Fruit fly (Drosophila melanogaster): ENCODE data around the gene Pex23.
A peak's percentile ranks its signal among the peaks of the same experiment; 100 is the strongest.

Gene Pex23

dm6 chr3L:20276615-20277014, 25.3 kb downstream of the Pex23 start (continued):
- TF ChIP-seq corto (GFP tag; optimal IDR thresholded peaks at IDR 0.05) = no peak
- TF ChIP-seq Pdp1 (GFP tag; optimal IDR thresholded peaks at IDR 0.05) = peak in 1 of 2 experiments; percentile 49
- TF ChIP-seq wek (GFP tag; optimal IDR thresholded peaks at IDR 0.05) = no peak
- no peak for TF ChIP-seq kni (GFP tag; optimal IDR thresholded peaks at IDR 0.05)
- no peak for TF ChIP-seq Adf1 (GFP tag; IDR thresholded peaks at IDR 0.05)
- TF ChIP-seq CG34376 (GFP tag; optimal IDR thresholded peaks at IDR 0.05) = no peak
- TF ChIP-seq CG10654 (GFP tag; optimal IDR thresholded peaks at IDR 0.05) = no peak
- TF ChIP-seq btn (GFP tag; optimal IDR thresholded peaks at IDR 0.05) = peak; percentile 18
- no peak for TF ChIP-seq vnd (GFP tag; IDR thresholded peaks at IDR 0.05; ENCODE audit: partially characterized antibody)
- TF ChIP-seq z (GFP tag; IDR thresholded peaks at IDR 0.05) = no peak
- TF ChIP-seq aop (GFP tag; IDR thresholded peaks at IDR 0.05) = no peak
- TF ChIP-seq ken (GFP tag; IDR thresholded peaks at IDR 0.05) = no peak
- TF ChIP-seq pita (GFP tag; optimal IDR thresholded peaks at IDR 0.05) = no peak
- peak; percentile 45 for TF ChIP-seq BtbVII (GFP tag; optimal IDR thresholded peaks at IDR 0.05)
- TF ChIP-seq CG31224 (GFP tag; IDR thresholded peaks at IDR 0.05) = no peak
- no peak for TF ChIP-seq ato (GFP tag; IDR thresholded peaks at IDR 0.05; ENCODE audit: partially characterized antibody)
- peak; percentile 37 for TF ChIP-seq CG18476 (GFP tag; optimal IDR thresholded peaks at IDR 0.05)
- peak; percentile 16; the same call in 1 of the 2 replicates for TF ChIP-seq E2f1 (GFP tag; IDR thresholded peaks at IDR 0.05)
- TF ChIP-seq cwo (GFP tag; optimal IDR thresholded peaks at IDR 0.05) = peak; percentile 63
- TF ChIP-seq CG12391 (tag; optimal IDR thresholded peaks at IDR 0.05) = peak; percentile 52
- TF ChIP-seq CG10147 (GFP tag; optimal IDR thresholded peaks at IDR 0.05) = peak; percentile 7
- no peak for TF ChIP-seq CG1647 (GFP tag; optimal IDR thresholded peaks at IDR 0.05)
- no peak for TF ChIP-seq oc (tag; optimal IDR thresholded peaks at IDR 0.05)
- no peak for TF ChIP-seq Hr39 (optimal IDR thresholded peaks at IDR 0.05)
- no peak for TF ChIP-seq CG9876 (GFP tag; optimal IDR thresholded peaks at IDR 0.05)
- TF ChIP-seq insv (GFP tag; optimal IDR thresholded peaks at IDR 0.05) = no peak
- TF ChIP-seq Blimp-1 (GFP tag; optimal IDR thresholded peaks at IDR 0.05) = peak; percentile 44
- TF ChIP-seq MBD-R2 (GFP tag; IDR thresholded peaks at IDR 0.05) = no peak
- TF ChIP-seq Mrtf (GFP tag; IDR thresholded peaks at IDR 0.05) = no peak
- TF ChIP-seq bcd (GFP tag; optimal IDR thresholded peaks at IDR 0.05) = peak; percentile 37
- no peak for TF ChIP-seq CG4820 (GFP tag; optimal IDR thresholded peaks at IDR 0.05)
- TF ChIP-seq pfk (GFP tag; optimal IDR thresholded peaks at IDR 0.05) = no peak
- TF ChIP-seq CG6813 (GFP tag; optimal IDR thresholded peaks at IDR 0.05) = peak; percentile 4
- 0 out of 2 replicates have a peak, but pooled peaks have one; percentile 39 for TF ChIP-seq CG6689 (GFP tag; IDR thresholded peaks at IDR 0.05)
- no peak for TF ChIP-seq tx (GFP tag; optimal IDR thresholded peaks at IDR 0.05)
- peak; percentile 36 for TF ChIP-seq D19A (tag; optimal IDR thresholded peaks at IDR 0.05)
- TF ChIP-seq da (GFP tag; optimal IDR thresholded peaks at IDR 0.05) = no peak
- TF ChIP-seq lbe (GFP tag; optimal IDR thresholded peaks at IDR 0.05) = no peak
- no peak for TF ChIP-seq sens-2 (GFP tag; IDR thresholded peaks at IDR 0.05)
- no peak for TF ChIP-seq CG16863 (GFP tag; optimal IDR thresholded peaks at IDR 0.05)
- no peak for TF ChIP-seq Taf1 (GFP tag; IDR thresholded peaks at IDR 0.05)
- no peak for TF ChIP-seq CG1529 (GFP tag; optimal IDR thresholded peaks at IDR 0.05)
- no peak for TF ChIP-seq Gug (GFP tag; IDR thresholded peaks at IDR 0.05)
- peak; percentile 2 for TF ChIP-seq Max (GFP tag; optimal IDR thresholded peaks at IDR 0.05)
- peak; percentile 62 for TF ChIP-seq unpg (GFP tag; optimal IDR thresholded peaks at IDR 0.05)
- TF ChIP-seq CG7271 (tag; optimal IDR thresholded peaks at IDR 0.05) = no peak
- no peak for TF ChIP-seq Spps (tag; optimal IDR thresholded peaks at IDR 0.05)
- peak; percentile 34 for TF ChIP-seq NfI (GFP tag; optimal IDR thresholded peaks at IDR 0.05)
- no peak for TF ChIP-seq CG4360 (GFP tag; IDR thresholded peaks at IDR 0.05)
- no peak for TF ChIP-seq Vsx1 (GFP tag; optimal IDR thresholded peaks at IDR 0.05)
- TF ChIP-seq nerfin-1 (tag; optimal IDR thresholded peaks at IDR 0.05) = peak; percentile 7
- no peak for TF ChIP-seq CG11093 (GFP tag; IDR thresholded peaks at IDR 0.05)
